Worm (Caenorhabditis elegans) whole organism, L3 larva: ENCODE results near the gene Y53G8AR.6.

Experiments
- R02D3.7 ChIP-seq: fragments of 150-350 bp; optimal IDR thresholded peaks from 2 replicates; lab custom pipeline; 2014; ENCODE audit warnings: missing biosample characterization, missing genetic modification characterization
- ZK546.5 ChIP-seq: sonication (generic microtip); optimal IDR thresholded peaks from 2 replicates; lab custom pipeline; 2017; ENCODE audit warnings: missing biosample characterization, missing genetic modification characterization
- ama-1 ChIP-seq: fragments of 150-350 bp; optimal IDR thresholded peaks from 2 replicates; lab custom pipeline; 2018
- ceh-16 ChIP-seq: sonication (generic microtip); optimal IDR thresholded peaks from 2 replicates; lab custom pipeline; 2017; ENCODE audit warnings: missing biosample characterization, missing genetic modification characterization
- ceh-82 ChIP-seq: fragments of 150-350 bp; optimal IDR thresholded peaks from 2 replicates; lab custom pipeline; 2014; ENCODE audit warnings: missing biosample characterization, missing genetic modification characterization
- egl-27 ChIP-seq: sonication (generic microtip); optimal IDR thresholded peaks from 4 replicates; lab custom pipeline; 2017; ENCODE audit warnings: missing biosample characterization, missing genetic modification reagents, missing genetic modification characterization
- egl-5 ChIP-seq: fragments of 150-350 bp; optimal IDR thresholded peaks from 2 replicates; lab custom pipeline; 2017; ENCODE audit warnings: missing biosample characterization, missing genetic modification reagents, missing genetic modification characterization, inconsistent platforms
- elt-1 ChIP-seq: fragments of 150-350 bp; optimal IDR thresholded peaks from 2 replicates; lab custom pipeline; 2014; ENCODE audit warnings: missing biosample characterization, missing genetic modification characterization
- elt-2 ChIP-seq: sonication (generic microtip); optimal IDR thresholded peaks from 2 replicates; lab custom pipeline; 2016; ENCODE audit warnings: missing genetic modification reagents, mild to moderate bottlenecking, missing genetic modification characterization, missing compliant biosample characterization
- fkh-10 ChIP-seq: sonication (generic microtip); optimal IDR thresholded peaks from 2 replicates; lab custom pipeline; 2017; ENCODE audit warnings: missing biosample characterization, missing genetic modification reagents, missing genetic modification characterization
- fos-1 ChIP-seq: fragments of 150-350 bp; optimal IDR thresholded peaks from 2 replicates; lab custom pipeline; 2014; ENCODE audit warnings: missing biosample characterization, missing genetic modification characterization
- hmg-11 ChIP-seq: sonication (generic microtip); optimal IDR thresholded peaks from 2 replicates; lab custom pipeline; 2016; ENCODE audit warnings: missing genetic modification characterization, missing compliant biosample characterization
- jun-1 ChIP-seq: fragments of 150-350 bp; optimal IDR thresholded peaks from 2 replicates; lab custom pipeline; 2014; ENCODE audit warnings: missing biosample characterization, missing genetic modification reagents, missing genetic modification characterization
- lin-15B ChIP-seq: fragments of 150-350 bp; optimal IDR thresholded peaks from 2 replicates; lab custom pipeline; 2014; ENCODE audit warnings: missing biosample characterization, missing genetic modification characterization
- lin-39 ChIP-seq: fragments of 150-350 bp; optimal IDR thresholded peaks from 2 replicates; lab custom pipeline; 2018; ENCODE audit warnings: missing biosample characterization, missing genetic modification reagents, missing genetic modification characterization
- mdl-1 ChIP-seq: fragments of 150-350 bp; optimal IDR thresholded peaks from 2 replicates; lab custom pipeline; 2014; ENCODE audit warnings: missing biosample characterization, missing genetic modification characterization
- nfya-1 ChIP-seq: sonication (generic microtip); optimal IDR thresholded peaks from 2 replicates; lab custom pipeline; 2017; ENCODE audit warnings: missing genetic modification characterization, mild to moderate bottlenecking, missing compliant biosample characterization, antibody characterized with exemption, moderate library complexity; ENCODE audit not compliant: insufficient read depth
- nhr-11 ChIP-seq: fragments of 150-350 bp; optimal IDR thresholded peaks from 2 replicates; lab custom pipeline; 2014; ENCODE audit warnings: missing biosample characterization, missing genetic modification characterization
- nhr-12 ChIP-seq: fragments of 150-350 bp; optimal IDR thresholded peaks from 2 replicates; lab custom pipeline; 2014; ENCODE audit warnings: missing biosample characterization, missing genetic modification characterization
- nhr-23 ChIP-seq: fragments of 150-350 bp; optimal IDR thresholded peaks from 2 replicates; lab custom pipeline; 2014; ENCODE audit warnings: missing biosample characterization, missing genetic modification reagents, missing genetic modification characterization
- nhr-25 ChIP-seq: sonication (generic microtip); optimal IDR thresholded peaks from 2 replicates; lab custom pipeline; 2017; ENCODE audit warnings: missing biosample characterization, missing genetic modification characterization
- nhr-43 ChIP-seq: sonication (generic microtip); optimal IDR thresholded peaks from 2 replicates; lab custom pipeline; 2016; ENCODE audit warnings: mild to moderate bottlenecking, missing genetic modification characterization, missing compliant biosample characterization; ENCODE audit not compliant: poor library complexity, severe bottlenecking
- nhr-67 ChIP-seq: fragments of 150-350 bp; optimal IDR thresholded peaks from 2 replicates; lab custom pipeline; 2014; ENCODE audit warnings: missing biosample characterization, missing genetic modification characterization
- nhr-76 ChIP-seq: fragments of 150-350 bp; sonication (generic microtip); optimal IDR thresholded peaks from 5 replicates; lab custom pipeline; 2014; ENCODE audit warnings: missing biosample characterization, missing genetic modification characterization
- nhr-77 ChIP-seq: fragments of 150-350 bp; optimal IDR thresholded peaks from 2 replicates; lab custom pipeline; 2014; ENCODE audit warnings: missing biosample characterization, missing genetic modification characterization
- pha-4 ChIP-seq: fragments of 150-350 bp; optimal IDR thresholded peaks from 2 replicates; lab custom pipeline; 2014; ENCODE audit warnings: missing biosample characterization, missing genetic modification reagents, missing genetic modification characterization
- pqm-1 ChIP-seq: fragments of 150-350 bp; optimal IDR thresholded peaks from 2 replicates; lab custom pipeline; 2017; ENCODE audit warnings: missing biosample characterization, missing genetic modification characterization, inconsistent platforms
- skn-1 ChIP-seq: fragments of 150-350 bp; optimal IDR thresholded peaks from 2 replicates; lab custom pipeline; 2014; ENCODE audit warnings: missing biosample characterization, missing genetic modification characterization
- tbx-2 ChIP-seq: sonication (generic microtip); optimal IDR thresholded peaks from 2 replicates; lab custom pipeline; 2016; ENCODE audit warnings: mild to moderate bottlenecking, missing genetic modification characterization, missing compliant biosample characterization
- unc-62 ChIP-seq: fragments of 150-350 bp; sonication (generic microtip); optimal IDR thresholded peaks from 4 replicates; lab custom pipeline; 2014; ENCODE audit warnings: missing biosample characterization, missing genetic modification reagents, missing genetic modification characterization
- zag-1 ChIP-seq: fragments of 150-350 bp; optimal IDR thresholded peaks from 2 replicates; lab custom pipeline; 2014; ENCODE audit warnings: missing biosample characterization, missing genetic modification characterization
- ztf-4 ChIP-seq: fragments of 150-350 bp; optimal IDR thresholded peaks from 2 replicates; lab custom pipeline; 2014; ENCODE audit warnings: missing biosample characterization, missing genetic modification characterization

Y53G8AR.6 gene

ce11 chrIII:3281860-3282358 is 12.6 kb upstream of the Y53G8AR.6 start, which contains the start of gene mfsd-8:
Gene mfsd-8 (plus strand): TSS chrIII:3282308.
- TF ChIP-seq ZK546.5 (no peak), unc-62 (GFP tag; lab: Kevin White, UChicago) (no peak), elt-2 (peak; percentile 91), pha-4 (tag; lab: Kevin White, UChicago) (peak; percentile 3), jun-1 (tag; lab: Kevin White, UChicago) (no peak), pqm-1 (tag; lab: Kevin White, UChicago) (peak; percentile 56), nhr-11 (tag; lab: Kevin White, UChicago) (no peak)

- TF ChIP-seq hmg-11 (tag; lab: Kevin White, UChicago) (no peak), elt-1 (tag; lab: Kevin White, UChicago) (no peak), pqm-1 (tag; lab: Kevin White, UChicago) (no peak), fkh-10 (GFP tag; lab: Kevin White, UChicago) (no peak), nhr-67 (tag; lab: Kevin White, UChicago) (no peak), jun-1 (tag; lab: Kevin White, UChicago) (no peak), R02D3.7 (no peak), nhr-43 (tag; lab: Kevin White, UChicago) (no peak), ceh-16 (tag; lab: Kevin White, UChicago) (no peak), ZK546.5 (no peak), nhr-11 (tag; lab: Kevin White, UChicago) (no peak), egl-27 (tag; lab: Kevin White, UChicago) (no peak), nhr-25 (tag; lab: Kevin White, UChicago) (no peak), nhr-77 (no peak), ztf-4 (tag; lab: Kevin White, UChicago) (no peak), fos-1 (tag; lab: Kevin White, UChicago) (no peak)
- TF ChIP-seq, all 47 proteins: peak for 0
Measured at ce11 chrIII:3297151-3297550, 2.6 kb downstream of the Y53G8AR.6 start, which contains the start of gene Y53G8AR.5. Gene Y53G8AR.5 (plus strand): TSS chrIII:3297451.

- TF ChIP-seq nfya-1 (tag; lab: Kevin White, UChicago) = peak; percentile 47
- TF ChIP-seq egl-5 (tag; lab: Kevin White, UChicago) = peak; percentile 71
- peak; percentile 51 for TF ChIP-seq lin-39 (tag; lab: Kevin White, UChicago)
- no peak for TF ChIP-seq hmg-11 (tag; lab: Kevin White, UChicago)
Measured at ce11 chrIII:3304554-3304953, 10.0 kb downstream of the Y53G8AR.6 start.

ce11 chrIII:3306322-3306721 is 11.8 kb downstream of the Y53G8AR.6 start:
- peak; percentile 86 for TF ChIP-seq pha-4 (tag; lab: Kevin White, UChicago)
- TF ChIP-seq pqm-1 (tag; lab: Kevin White, UChicago) = peak; percentile 33
- TF ChIP-seq jun-1 (tag; lab: Kevin White, UChicago) = peak; percentile 58
- TF ChIP-seq nhr-67 (tag; lab: Kevin White, UChicago) = no peak
- TF ChIP-seq fos-1 (tag; lab: Kevin White, UChicago) = peak; percentile 41
- TF ChIP-seq ama-1 (lab: Kevin White, UChicago) = no peak

- no peak for TF ChIP-seq tbx-2 (tag; lab: Kevin White, UChicago)
- no peak for TF ChIP-seq elt-1 (tag; lab: Kevin White, UChicago)
- TF ChIP-seq nfya-1 (tag; lab: Kevin White, UChicago) = no peak
- TF ChIP-seq pha-4 (tag; lab: Kevin White, UChicago) = peak; percentile 97
- no peak for TF ChIP-seq unc-62 (GFP tag; lab: Kevin White, UChicago)
- TF ChIP-seq fkh-10 (GFP tag; lab: Kevin White, UChicago) = no peak
Measured at ce11 chrIII:3307379-3307778, 12.8 kb downstream of the Y53G8AR.6 start.

ce11 chrIII:3308940-3309339 is 14.4 kb downstream of the Y53G8AR.6 start:
- TF ChIP-seq nfya-1 (tag; lab: Kevin White, UChicago) (peak; percentile 36), nhr-77 (no peak), skn-1 (tag; lab: Kevin White, UChicago) (no peak), R02D3.7 (no peak), ceh-16 (tag; lab: Kevin White, UChicago) (no peak), zag-1 (tag; lab: Kevin White, UChicago) (no peak), ceh-82 (tag; lab: Kevin White, UChicago) (no peak), ZK546.5 (no peak), nhr-23 (tag; lab: Kevin White, UChicago) (peak; percentile 26), nhr-76 (no peak), egl-5 (tag; lab: Kevin White, UChicago) (peak; percentile 10), nhr-43 (tag; lab: Kevin White, UChicago) (no peak), ama-1 (lab: Kevin White, UChicago) (no peak), pha-4 (tag; lab: Kevin White, UChicago) (peak; percentile 59), tbx-2 (tag; lab: Kevin White, UChicago) (no peak), mdl-1 (tag; lab: Kevin White, UChicago) (no peak), lin-39 (tag; lab: Kevin White, UChicago) (no peak), hmg-11 (tag; lab: Kevin White, UChicago) (peak; percentile 37), nhr-12 (tag; lab: Kevin White, UChicago) (no peak), lin-15B (tag; lab: Kevin White, UChicago) (no peak)
